Worm (Caenorhabditis elegans): Measurements from ENCODE around the gene Y7A5A.13.

Gene Y7A5A.13

DNA sequence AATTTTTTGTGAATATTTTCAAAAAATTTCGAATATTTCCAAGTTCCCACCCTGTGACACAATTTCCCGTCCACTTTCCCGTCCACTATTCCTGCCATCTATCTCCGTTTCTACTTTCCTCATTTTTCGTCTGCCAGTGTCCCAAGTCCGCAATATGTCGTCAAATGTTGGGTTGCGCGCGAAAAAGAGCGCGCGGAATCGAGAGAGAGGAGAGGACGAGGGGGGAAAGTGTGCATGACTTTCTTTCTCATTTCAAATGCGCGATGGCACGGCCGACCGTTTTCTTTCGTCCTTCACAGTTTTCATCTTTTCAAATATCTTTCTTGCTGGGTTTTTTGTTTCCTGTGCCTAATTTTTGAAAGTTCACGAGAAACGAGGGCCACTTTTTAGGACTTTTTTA is 48.7 kb upstream of the Y7A5A.13 start (continued):
- TF ChIP-seq saeg-2 (GFP tag; IDR thresholded peaks at IDR 0.05): no peak
- TF ChIP-seq D1046.2 (GFP tag; IDR thresholded peaks at IDR 0.05): no peak
- TF ChIP-seq snpc-1.2 (GFP tag; IDR thresholded peaks at IDR 0.05): no peak
- no peak for TF ChIP-seq spr-3 (GFP tag; optimal IDR thresholded peaks at IDR 0.05)
- TF ChIP-seq dpl-1 (GFP tag; optimal IDR thresholded peaks at IDR 0.05): peak; percentile 65
- TF ChIP-seq Y105C5A.15 (GFP tag; IDR thresholded peaks at IDR 0.05): no peak
- TF ChIP-seq Y5F2A.4 (GFP tag; optimal IDR thresholded peaks at IDR 0.05): no peak
- TF ChIP-seq lsy-2 (tag; optimal IDR thresholded peaks at IDR 0.05): no peak
- no peak for TF ChIP-seq aly-2 (tag; optimal IDR thresholded peaks at IDR 0.05)
- TF ChIP-seq dve-1 (tag; optimal IDR thresholded peaks at IDR 0.05; ENCODE audit: insufficient read depth): peak; percentile 52
- TF ChIP-seq zfp-3 (GFP tag; conservative IDR thresholded peaks at IDR 0.05): no peak
- TF ChIP-seq tra-1 (GFP tag; IDR thresholded peaks at IDR 0.05): no peak
- TF ChIP-seq T26A8.4 (GFP tag; IDR thresholded peaks at IDR 0.05): no peak
- no peak for TF ChIP-seq lin-29 (GFP tag; IDR thresholded peaks at IDR 0.05)
- peak; percentile 24 for TF ChIP-seq duxl-1 (tag; optimal IDR thresholded peaks at IDR 0.05; ENCODE audit: poor library complexity)
- TF ChIP-seq egl-43 (GFP tag; IDR thresholded peaks at IDR 0.05): no peak
- no peak for TF ChIP-seq tag-97 (GFP tag; IDR thresholded peaks at IDR 0.05)
- TF ChIP-seq ztf-7 (tag; optimal IDR thresholded peaks at IDR 0.05): no peak
- no peak for TF ChIP-seq pqm-1 (tag; optimal IDR thresholded peaks at IDR 0.05)
- peak; percentile 39; the same call in 1 of the 2 replicates for TF ChIP-seq madf-9 (GFP tag; conservative IDR thresholded peaks at IDR 0.05)
- no peak for TF ChIP-seq snpc-4 (tag; optimal IDR thresholded peaks at IDR 0.05)
- no peak for TF ChIP-seq cey-2 (tag; optimal IDR thresholded peaks at IDR 0.05; ENCODE audit: borderline replicate concordance, insufficient read depth)
- no peak for TF ChIP-seq dmd-8 (GFP tag; IDR thresholded peaks at IDR 0.05)
- no peak for TF ChIP-seq zag-1 (tag; optimal IDR thresholded peaks at IDR 0.05)
- TF ChIP-seq mep-1 (tag; optimal IDR thresholded peaks at IDR 0.05): no peak
- TF ChIP-seq rbr-2 (tag; optimal IDR thresholded peaks at IDR 0.05): peak; percentile 11
- TF ChIP-seq skn-1 (tag; optimal IDR thresholded peaks at IDR 0.05): no peak
- peak; percentile 45 for TF ChIP-seq lin-13 (GFP tag; optimal IDR thresholded peaks at IDR 0.05)
- no peak for TF ChIP-seq spr-1 (tag; optimal IDR thresholded peaks at IDR 0.05)
- no peak for TF ChIP-seq F49E8.2 (tag; optimal IDR thresholded peaks at IDR 0.05; ENCODE audit: borderline replicate concordance)
- no peak for TF ChIP-seq ZK337.2 (GFP tag; IDR thresholded peaks at IDR 0.05)
- TF ChIP-seq dmd-9 (GFP tag; IDR thresholded peaks at IDR 0.05): no peak
- no peak for TF ChIP-seq hif-1 (tag; optimal IDR thresholded peaks at IDR 0.05)
- TF ChIP-seq nhr-41 (GFP tag; IDR thresholded peaks at IDR 0.05): no peak
- TF ChIP-seq hmg-1.1 (GFP tag; IDR thresholded peaks at IDR 0.05): peak; percentile 66

DNA sequence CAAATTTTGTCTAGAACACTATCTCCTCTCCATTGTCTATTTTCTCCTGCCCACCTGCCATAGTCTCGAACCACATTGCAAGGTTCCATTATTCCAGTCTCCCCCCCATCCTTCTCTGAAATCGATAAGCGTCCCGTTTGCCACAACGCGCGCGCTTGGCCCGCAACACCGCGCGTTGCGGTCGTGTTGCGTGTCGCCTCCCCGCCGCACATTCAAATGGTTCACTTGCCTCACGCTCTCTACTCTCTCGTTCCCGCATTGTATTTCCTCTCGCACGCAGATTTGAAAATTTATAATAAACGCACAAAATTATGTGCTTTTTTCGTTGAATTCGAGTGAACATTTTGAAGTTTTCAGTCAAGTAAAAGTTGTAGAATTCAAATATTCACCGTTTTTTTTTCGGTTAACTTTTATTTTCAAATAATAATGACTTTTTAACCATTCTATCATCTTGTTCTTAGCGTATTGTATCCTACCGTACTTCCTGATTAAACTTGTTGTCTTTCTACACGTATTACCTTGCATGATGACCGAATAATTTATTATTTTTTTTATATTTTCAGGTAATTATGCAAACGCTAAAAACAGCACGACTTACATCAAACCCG is 48.0 kb upstream of the Y7A5A.13 start, which contains the start of gene lin-15B:
TSS of gene lin-15B (plus strand) at position 558 of the 608 bp plus-strand sequence.
- no peak for TF ChIP-seq pqm-1 (tag; optimal IDR thresholded peaks at IDR 0.05)
- TF ChIP-seq unc-62 (GFP tag; optimal IDR thresholded peaks at IDR 0.05 in 1 of 2): no peak
- TF ChIP-seq unc-62 (tag; optimal IDR thresholded peaks at IDR 0.05): no peak
- TF ChIP-seq dmd-9 (GFP tag; IDR thresholded peaks at IDR 0.05): 0 out of 2 replicates have a peak, but pooled peaks have one; percentile 13
- no peak for TF ChIP-seq hlh-30 (tag; optimal IDR thresholded peaks at IDR 0.05; ENCODE audit: insufficient read depth)
- TF ChIP-seq unc-130 (GFP tag; optimal IDR thresholded peaks at IDR 0.05): no peak
- peak; percentile 34; the same call in 1 of the 2 replicates for TF ChIP-seq set-16 (GFP tag; IDR thresholded peaks at IDR 0.05)
- peak; percentile 19; the same call in 1 of the 2 replicates for TF ChIP-seq hmg-1.1 (GFP tag; IDR thresholded peaks at IDR 0.05)
- TF ChIP-seq Y5F2A.4 (GFP tag; optimal IDR thresholded peaks at IDR 0.05): no peak
- no peak for TF ChIP-seq lin-39 (tag; optimal IDR thresholded peaks at IDR 0.05)
- TF ChIP-seq zip-2 (tag; optimal IDR thresholded peaks at IDR 0.05): no peak
- peak; percentile 13; the same call in 1 of the 2 replicates for TF ChIP-seq egl-43 (GFP tag; IDR thresholded peaks at IDR 0.05)
- TF ChIP-seq F49E8.2 (tag; optimal IDR thresholded peaks at IDR 0.05; ENCODE audit: borderline replicate concordance): no peak

Data from whole organism, L4 larva.